Worm (Caenorhabditis elegans) whole organism, L3 larva: ENCODE measurements around the gene F02E11.3.

ENCODE experiments used
- elt-2 ChIP-seq: sonication (generic microtip); optimal IDR thresholded peaks from 2 replicates; lab custom pipeline; 2016; ENCODE audit warnings: missing genetic modification reagents, mild to moderate bottlenecking, missing genetic modification characterization, missing compliant biosample characterization
- elt-3 ChIP-seq, 3 experiments: fragments of 150-350 bp in 1 of 3; sonication (generic microtip) in 2 of 3; optimal IDR thresholded peaks; 2 replicates in 2 of 3; 4 replicates in 1 of 3; lab custom pipeline; 2014 to 2017; ENCODE audit warnings: missing biosample characterization in 3 of 3, missing genetic modification characterization in 3 of 3

F02E11.3 gene

DNA sequence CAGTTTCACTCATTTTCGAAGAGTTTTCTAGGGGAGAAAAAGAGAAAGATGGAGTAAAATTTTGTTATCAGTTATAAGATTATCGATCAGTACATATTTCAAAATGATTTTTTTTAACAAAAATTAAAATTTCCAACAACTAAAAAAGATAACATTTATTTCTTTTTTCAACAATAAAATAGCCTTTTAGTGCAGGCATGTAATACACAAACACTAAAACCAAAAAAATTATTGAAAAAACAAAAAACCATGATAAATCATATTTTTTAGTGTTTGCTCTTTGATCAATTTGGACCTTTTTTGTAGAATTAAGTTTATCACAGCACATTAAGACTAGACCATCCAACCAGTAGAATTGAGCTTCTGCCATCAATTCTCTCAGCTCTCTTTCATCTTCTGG, 50.2 kb downstream of the F02E11.3 start, which contains the start of gene ZC239.15:
Gene ZC239.15 (minus strand): TSS at position 101 of the 400 bp plus-strand sequence.
- no peak for TF ChIP-seq elt-3 (tag; optimal IDR thresholded peaks at IDR 0.05; lab: Kevin White, UChicago)
- peak; percentile 20 for TF ChIP-seq elt-2 (tag; lab: Kevin White, UChicago)
